Fruit fly (Drosophila melanogaster) whole organism, embryonic: ENCODE measurements around the gene SP555.

ENCODE experiments used
- Aef1 ChIP-seq: fragments of 200-800 bp; sonication (Bioruptor generic); IDR thresholded peaks from 3 replicates; pipeline ENCODE4 v1.3.6; 2022; ENCODE audit warnings: missing biosample characterization, missing genetic modification characterization
- Atf-2 ChIP-seq: fragments of 200-800 bp; sonication (Bioruptor generic); optimal IDR thresholded peaks from 2 replicates; lab custom pipeline; 2016; ENCODE audit warnings: missing biosample characterization, missing genetic modification characterization
- B-H1 ChIP-seq: fragments of 200-800 bp; sonication (Bioruptor generic); IDR thresholded peaks from 3 replicates; pipeline ENCODE4 v1.3.6; 2022; ENCODE audit warnings: missing biosample characterization, missing genetic modification characterization
- Bgb ChIP-seq: fragments of 200-800 bp; sonication (Bioruptor generic); IDR thresholded peaks from 2 replicates; pipeline ENCODE4 v1.3.6; 2022; ENCODE audit warnings: missing biosample characterization, missing genetic modification characterization; ENCODE audit not compliant: partially characterized antibody
- CG10267 ChIP-seq: fragments of 200-800 bp; sonication (Bioruptor generic); optimal IDR thresholded peaks from 2 replicates; lab custom pipeline; 2018; ENCODE audit warnings: missing biosample characterization, mild to moderate bottlenecking, missing genetic modification characterization, moderate library complexity
- CG10543 ChIP-seq: fragments of 200-800 bp; sonication (Bioruptor generic); optimal IDR thresholded peaks from 3 replicates; lab custom pipeline; 2017; ENCODE audit warnings: missing biosample characterization, mild to moderate bottlenecking, missing genetic modification characterization, moderate library complexity
- CG12391 ChIP-seq: fragments of 200-800 bp; sonication (Bioruptor generic); optimal IDR thresholded peaks from 3 replicates; lab custom pipeline; 2018; ENCODE audit warnings: missing biosample characterization, mild to moderate bottlenecking, missing genetic modification characterization, moderate library complexity
- CG13424 ChIP-seq: fragments of 200-800 bp; sonication (Bioruptor generic); optimal IDR thresholded peaks from 2 replicates; lab custom pipeline; 2019; ENCODE audit warnings: missing biosample characterization, mild to moderate bottlenecking, missing genetic modification characterization, moderate library complexity
- CG14860 ChIP-seq: fragments of 200-800 bp; sonication (Bioruptor generic); IDR thresholded peaks from 3 replicates; pipeline ENCODE4 v1.3.6; 2022; ENCODE audit warnings: missing biosample characterization, missing genetic modification characterization; ENCODE audit not compliant: partially characterized antibody
- CG15601 ChIP-seq: fragments of 200-800 bp; sonication (Bioruptor generic); optimal IDR thresholded peaks from 3 replicates; lab custom pipeline; 2019; ENCODE audit warnings: missing biosample characterization, mild to moderate bottlenecking, missing genetic modification characterization, moderate library complexity
- CG16813 ChIP-seq: fragments of 200-800 bp; sonication (Bioruptor generic); IDR thresholded peaks from 3 replicates; pipeline ENCODE4 v1.3.6; 2022; ENCODE audit warnings: missing biosample characterization, missing genetic modification characterization; ENCODE audit not compliant: partially characterized antibody
- CG16815 ChIP-seq: fragments of 200-800 bp; sonication (Bioruptor generic); optimal IDR thresholded peaks from 3 replicates; lab custom pipeline; 2017; ENCODE audit warnings: missing biosample characterization, mild to moderate bottlenecking, missing genetic modification characterization
- CG16863 ChIP-seq: fragments of 200-800 bp; sonication (Bioruptor generic); optimal IDR thresholded peaks from 3 replicates; lab custom pipeline; 2016; ENCODE audit warnings: missing biosample characterization, missing genetic modification characterization
- CG17361 ChIP-seq: fragments of 200-800 bp; sonication (Bioruptor generic); IDR thresholded peaks from 3 replicates; pipeline ENCODE4 v1.3.6; 2022; ENCODE audit warnings: missing biosample characterization, missing genetic modification characterization
- CG30403 ChIP-seq: fragments of 200-800 bp; sonication (Bioruptor generic); optimal IDR thresholded peaks from 3 replicates; lab custom pipeline; 2016; ENCODE audit warnings: missing biosample characterization, missing genetic modification characterization
- CG30431 ChIP-seq: fragments of 200-800 bp; sonication (Bioruptor generic); optimal IDR thresholded peaks from 2 replicates; lab custom pipeline; 2017; ENCODE audit warnings: missing biosample characterization, missing genetic modification characterization
- CG33557 ChIP-seq: fragments of 200-800 bp; sonication (Bioruptor generic); optimal IDR thresholded peaks from 2 replicates; lab custom pipeline; 2019; ENCODE audit warnings: missing biosample characterization, mild to moderate bottlenecking, missing genetic modification characterization, moderate library complexity
- CG5180 ChIP-seq: fragments of 200-800 bp; sonication (Bioruptor generic); optimal IDR thresholded peaks from 3 replicates; lab custom pipeline; 2017; ENCODE audit warnings: missing biosample characterization, missing genetic modification characterization, mild to moderate bottlenecking, moderate library complexity, missing genetic modification reagents
- CG6689 ChIP-seq: fragments of 200-800 bp; sonication (Bioruptor generic); IDR thresholded peaks from 2 replicates; pipeline ENCODE4 v1.3.6; 2022; ENCODE audit warnings: missing biosample characterization, missing genetic modification characterization
- CG6854 ChIP-seq: fragments of 200-800 bp; sonication (Bioruptor generic); optimal IDR thresholded peaks from 3 replicates; lab custom pipeline; 2017; ENCODE audit warnings: missing biosample characterization, mild to moderate bottlenecking, missing genetic modification characterization
- CG7786 ChIP-seq: fragments of 200-800 bp; sonication (Bioruptor generic); optimal IDR thresholded peaks from 2 replicates; lab custom pipeline; 2016; ENCODE audit warnings: missing biosample characterization, missing genetic modification characterization
- CG8944 ChIP-seq: fragments of 200-800 bp; sonication (Bioruptor generic); optimal IDR thresholded peaks from 3 replicates; lab custom pipeline; 2016; ENCODE audit warnings: missing biosample characterization, missing genetic modification characterization
- Dfd ChIP-seq, 2 experiments: fragments of >200 bp; optimal IDR thresholded peaks; 2 replicates each; lab custom pipeline; 2017; ENCODE audit warnings: missing biosample characterization in 2 of 2, missing genetic modification characterization in 2 of 2
- Dip3 ChIP-seq: fragments of 200-800 bp; sonication (Bioruptor generic); optimal IDR thresholded peaks from 3 replicates; lab custom pipeline; 2016; ENCODE audit warnings: missing biosample characterization, missing genetic modification characterization
- Fer3 ChIP-seq: fragments of 200-800 bp; sonication (Bioruptor generic); optimal IDR thresholded peaks from 2 replicates; lab custom pipeline; 2018; ENCODE audit warnings: missing biosample characterization, mild to moderate bottlenecking, missing genetic modification characterization, moderate library complexity
- HLH3B ChIP-seq: fragments of 200-800 bp; sonication (Bioruptor generic); IDR thresholded peaks from 2 replicates; pipeline ENCODE4 v1.3.6; 2022; ENCODE audit warnings: missing biosample characterization, missing genetic modification characterization
- Opbp ChIP-seq: fragments of 200-800 bp; sonication (Bioruptor generic); IDR thresholded peaks from 3 replicates; pipeline ENCODE4 v1.3.6; 2022; ENCODE audit warnings: missing biosample characterization, missing genetic modification characterization; ENCODE audit not compliant: partially characterized antibody
- Ravus ChIP-seq: fragments of 200-800 bp; sonication (Bioruptor generic); IDR thresholded peaks from 2 replicates; pipeline ENCODE4 v1.3.6; 2022; ENCODE audit warnings: missing biosample characterization, missing genetic modification characterization
- cato ChIP-seq: fragments of 200-800 bp; sonication (Bioruptor generic); optimal IDR thresholded peaks from 2 replicates; lab custom pipeline; 2016; ENCODE audit warnings: missing biosample characterization, missing genetic modification characterization, borderline replicate concordance
- emc ChIP-seq: fragments of 200-800 bp; sonication (Bioruptor generic); optimal IDR thresholded peaks from 2 replicates; lab custom pipeline; 2016; ENCODE audit warnings: missing biosample characterization, missing genetic modification characterization
- fu2 ChIP-seq: fragments of 200-800 bp; sonication (Bioruptor generic); optimal IDR thresholded peaks from 2 replicates; lab custom pipeline; 2016; ENCODE audit warnings: missing biosample characterization, missing genetic modification characterization
- gcm ChIP-seq: fragments of 200-800 bp; sonication (Bioruptor generic); optimal IDR thresholded peaks from 2 replicates; lab custom pipeline; 2019; ENCODE audit warnings: missing biosample characterization, mild to moderate bottlenecking, missing genetic modification characterization, moderate library complexity
- hb ChIP-seq: fragments of 200-800 bp; sonication (Bioruptor generic); IDR thresholded peaks from 3 replicates; pipeline ENCODE4 v1.3.6; 2022; ENCODE audit warnings: missing biosample characterization, missing genetic modification characterization; ENCODE audit not compliant: partially characterized antibody
- kni ChIP-seq: fragments of 200-800 bp; sonication (Bioruptor generic); optimal IDR thresholded peaks from 3 replicates; lab custom pipeline; 2017; ENCODE audit warnings: mild to moderate bottlenecking, missing biosample characterization, missing genetic modification reagents, missing genetic modification characterization
- lbe ChIP-seq: fragments of 200-800 bp; sonication (Bioruptor generic); optimal IDR thresholded peaks from 2 replicates; lab custom pipeline; 2016; ENCODE audit warnings: missing biosample characterization, mild to moderate bottlenecking, missing genetic modification characterization
- lola ChIP-seq, 3 experiments: fragments of >200 bp in 2 of 3; fragments of 200-800 bp in 1 of 3; sonication (Bioruptor generic) in 1 of 3; optimal IDR thresholded peaks; 2 replicates each; lab custom pipeline; 2017 to 2019; ENCODE audit warnings: missing biosample characterization in 3 of 3, missing genetic modification characterization in 3 of 3, mild to moderate bottlenecking in 1 of 3, moderate library complexity in 1 of 3
- luna ChIP-seq: fragments of 200-800 bp; sonication (Bioruptor generic); optimal IDR thresholded peaks from 2 replicates; lab custom pipeline; 2016; ENCODE audit warnings: missing biosample characterization, missing genetic modification characterization
- pfk ChIP-seq: fragments of 200-800 bp; sonication (Bioruptor generic); optimal IDR thresholded peaks from 2 replicates; lab custom pipeline; 2018; ENCODE audit warnings: missing biosample characterization, mild to moderate bottlenecking, missing genetic modification characterization, moderate library complexity
- pho ChIP-seq: fragments of 200-800 bp; sonication (Bioruptor generic); optimal IDR thresholded peaks from 2 replicates; lab custom pipeline; 2016; ENCODE audit warnings: missing biosample characterization, missing genetic modification characterization
- ro ChIP-seq: fragments of 200-800 bp; sonication (Bioruptor generic); IDR thresholded peaks from 2 replicates; pipeline ENCODE4 v1.3.6; 2022; ENCODE audit warnings: missing biosample characterization, missing genetic modification characterization
- scrt ChIP-seq: fragments of 200-800 bp; sonication (Bioruptor generic); optimal IDR thresholded peaks from 2 replicates; lab custom pipeline; 2018; ENCODE audit warnings: missing biosample characterization, mild to moderate bottlenecking, missing genetic modification characterization, moderate library complexity
- sd ChIP-seq: fragments of 200-800 bp; sonication (Bioruptor generic); optimal IDR thresholded peaks from 3 replicates; lab custom pipeline; 2018; ENCODE audit warnings: missing biosample characterization, mild to moderate bottlenecking, missing genetic modification characterization, moderate library complexity
- seq ChIP-seq: fragments of 200-800 bp; sonication (Bioruptor generic); IDR thresholded peaks from 2 replicates; pipeline ENCODE4 v1.3.6; 2022; ENCODE audit warnings: missing biosample characterization, missing genetic modification characterization
- sr ChIP-seq: fragments of 200-800 bp; sonication (Bioruptor generic); IDR thresholded peaks from 3 replicates; pipeline ENCODE4 v1.3.6; 2022; ENCODE audit warnings: missing biosample characterization, missing genetic modification characterization
- stwl ChIP-seq: fragments of 200-800 bp; sonication (Bioruptor generic); optimal IDR thresholded peaks from 3 replicates; lab custom pipeline; 2018; ENCODE audit warnings: missing biosample characterization, mild to moderate bottlenecking, missing genetic modification characterization, moderate library complexity
- sug ChIP-seq: fragments of 200-800 bp; optimal IDR thresholded peaks from 2 replicates; lab custom pipeline; 2019; ENCODE audit warnings: missing biosample characterization, mild to moderate bottlenecking, missing genetic modification characterization, moderate library complexity
- tap ChIP-seq: fragments of 200-800 bp; optimal IDR thresholded peaks from 3 replicates; lab custom pipeline; 2019; ENCODE audit warnings: missing biosample characterization, mild to moderate bottlenecking, missing genetic modification characterization, moderate library complexity
- z ChIP-seq: fragments of 200-800 bp; sonication (Bioruptor generic); IDR thresholded peaks from 3 replicates; pipeline ENCODE4 v1.3.6; 2022; ENCODE audit warnings: missing biosample characterization, missing genetic modification characterization
- zfh2 ChIP-seq: fragments of 200-800 bp; sonication (Bioruptor generic); optimal IDR thresholded peaks from 2 replicates; lab custom pipeline; 2016; ENCODE audit warnings: missing biosample characterization, missing genetic modification characterization

The SP555 gene

DNA sequence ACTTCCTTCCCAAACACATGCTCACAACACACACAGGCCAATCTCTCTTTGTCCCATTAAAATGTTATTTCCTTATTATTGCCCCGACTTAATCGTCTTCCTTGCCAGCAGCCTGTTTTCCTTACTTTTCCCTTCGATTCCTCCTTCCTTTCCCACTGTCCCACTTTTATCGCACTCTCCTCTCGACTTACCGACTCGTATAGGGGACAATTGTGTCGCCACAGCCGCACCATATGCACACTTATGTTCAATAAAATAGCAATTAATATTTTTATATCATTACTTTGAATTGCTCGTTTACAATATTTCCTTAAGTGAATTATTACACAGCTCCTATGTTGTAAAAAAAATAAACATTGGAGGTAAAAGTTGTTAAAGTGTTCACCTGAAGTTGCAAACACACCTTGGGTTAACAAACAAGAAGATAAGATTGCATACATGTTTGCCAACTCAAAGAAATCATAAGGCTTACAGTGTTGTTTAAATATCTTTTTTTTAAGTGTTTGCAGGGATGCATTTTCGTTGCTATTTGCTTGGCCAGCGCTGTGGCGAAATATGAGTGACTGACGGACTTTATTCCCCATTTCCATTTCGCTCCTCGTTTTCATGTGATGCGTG is 49.5 kb downstream of the SP555 start (continued):
- TF ChIP-seq CG16863 (peak; percentile 49), CG17361 (GFP tag; lab: Robert Waterston, UW) (peak; percentile 89), Opbp (no peak), lbe (peak; percentile 50), fu2 (GFP tag; lab: Kevin White, UChicago) (peak; percentile 26), Dfd (GFP tag; optimal IDR thresholded peaks at IDR 0.05; lab: Kevin White, UChicago) (no peak), cato (GFP tag; lab: Kevin White, UChicago) (peak; percentile 53), Aef1 (GFP tag; lab: Robert Waterston, UW) (peak; percentile 49; the same call in 2 of the 3 replicates), CG12391 (tag; lab: Kevin White, UChicago) (peak; percentile 82), stwl (tag; lab: Kevin White, UChicago) (no peak), seq (GFP tag; lab: Robert Waterston, UW) (peak; percentile 77), kni (GFP tag; lab: Kevin White, UChicago) (no peak), CG7786 (GFP tag; lab: Kevin White, UChicago) (peak; percentile 60), hb (GFP tag; lab: Robert Waterston, UW) (no peak), HLH3B (GFP tag; lab: Robert Waterston, UW) (peak; percentile 53), Fer3 (tag; lab: Kevin White, UChicago) (peak; percentile 71), pfk (GFP tag; lab: Kevin White, UChicago) (no peak), CG8944 (GFP tag; lab: Kevin White, UChicago) (peak; percentile 13), CG33557 (GFP tag; lab: Kevin White, UChicago) (peak; percentile 49), tap (tag; lab: Kevin White, UChicago) (peak; percentile 81), luna (GFP tag; lab: Kevin White, UChicago) (no peak), sug (tag; lab: Kevin White, UChicago) (peak; percentile 47), scrt (GFP tag; lab: Kevin White, UChicago) (peak; percentile 68), CG30403 (peak; percentile 84), CG5180 (peak; percentile 76), CG16813 (no peak), CG10543 (GFP tag; lab: Kevin White, UChicago) (peak; percentile 57), z (GFP tag; lab: Robert Waterston, UW) (peak; percentile 30; the same call in 1 of the 3 replicates), CG14860 (GFP tag; lab: Robert Waterston, UW) (no peak), gcm (GFP tag; lab: Kevin White, UChicago) (peak; percentile 83), CG10267 (tag; lab: Kevin White, UChicago) (peak; percentile 77), sd (tag; lab: Kevin White, UChicago) (peak; percentile 27), Ravus (GFP tag; lab: Robert Waterston, UW) (peak; percentile 21), lola (GFP tag; optimal IDR thresholded peaks at IDR 0.05; lab: Kevin White, UChicago) (peak in 1 of 3 experiments; percentile 67), emc (GFP tag; lab: Kevin White, UChicago) (peak; percentile 46), Dip3 (peak; percentile 26), CG30431 (GFP tag; lab: Kevin White, UChicago) (peak; percentile 60), CG6854 (peak; percentile 79), CG13424 (tag; lab: Kevin White, UChicago) (peak; percentile 80), pho (GFP tag; lab: Kevin White, UChicago) (peak; percentile 24), B-H1 (peak; percentile 37; the same call in 2 of the 3 replicates), CG15601 (tag; lab: Kevin White, UChicago) (peak; percentile 77), Atf-2 (peak; percentile 62), Bgb (GFP tag; lab: Robert Waterston, UW) (no peak), zfh2 (GFP tag; lab: Kevin White, UChicago) (peak; percentile 57), CG16815 (GFP tag; lab: Kevin White, UChicago) (peak; percentile 52), ro (GFP tag; lab: Robert Waterston, UW) (no peak), CG6689 (GFP tag; lab: Robert Waterston, UW) (peak; percentile 73), sr (GFP tag; lab: Robert Waterston, UW) (no peak)
